Fruit fly (Drosophila melanogaster) whole organism, embryonic: ENCODE measurements around the gene CG34242.

ENCODE experiments used
- ATbp ChIP-seq: fragments of 200-800 bp; sonication (Bioruptor generic); optimal IDR thresholded peaks from 2 replicates; lab custom pipeline; 2017; ENCODE audit warnings: missing biosample characterization, mild to moderate bottlenecking, missing genetic modification characterization, missing genetic modification reagents
- Asciz ChIP-seq: fragments of 200-800 bp; sonication (Bioruptor generic); optimal IDR thresholded peaks from 2 replicates; lab custom pipeline; 2017; ENCODE audit warnings: missing biosample characterization, mild to moderate bottlenecking, missing genetic modification characterization, missing genetic modification reagents
- Blimp-1 ChIP-seq: fragments of 200-800 bp; sonication (Bioruptor generic); optimal IDR thresholded peaks from 3 replicates; lab custom pipeline; 2018; ENCODE audit warnings: missing biosample characterization, missing genetic modification characterization, mild to moderate bottlenecking, moderate library complexity, missing genetic modification reagents
- CG10431 ChIP-seq: fragments of 200-800 bp; sonication (Bioruptor generic); optimal IDR thresholded peaks from 3 replicates; lab custom pipeline; 2018; ENCODE audit warnings: missing biosample characterization, mild to moderate bottlenecking, missing genetic modification characterization
- CG10654 ChIP-seq: fragments of 200-800 bp; sonication (Bioruptor generic); optimal IDR thresholded peaks from 2 replicates; lab custom pipeline; 2016; ENCODE audit warnings: missing biosample characterization, missing genetic modification characterization
- CG12104 ChIP-seq: fragments of 200-800 bp; sonication (Bioruptor generic); optimal IDR thresholded peaks from 3 replicates; lab custom pipeline; 2016; ENCODE audit warnings: missing biosample characterization, missing genetic modification characterization
- CG12219 ChIP-seq: fragments of 200-800 bp; sonication (Bioruptor generic); optimal IDR thresholded peaks from 3 replicates; lab custom pipeline; 2018; ENCODE audit warnings: missing biosample characterization, mild to moderate bottlenecking, missing genetic modification characterization
- CG1233 ChIP-seq: fragments of 200-800 bp; sonication (Bioruptor generic); optimal IDR thresholded peaks from 4 replicates; lab custom pipeline; 2018; ENCODE audit warnings: missing biosample characterization, mild to moderate bottlenecking, missing genetic modification characterization
- CG13624 ChIP-seq: fragments of 200-800 bp; sonication (Bioruptor generic); optimal IDR thresholded peaks from 2 replicates; lab custom pipeline; 2016; ENCODE audit warnings: missing biosample characterization, missing genetic modification characterization
- CG14050 ChIP-seq: fragments of 200-800 bp; sonication (Bioruptor generic); IDR thresholded peaks from 3 replicates; pipeline ENCODE4 v1.3.6; 2022; ENCODE audit warnings: missing biosample characterization, missing genetic modification characterization
- CG15479 ChIP-seq: fragments of 200-800 bp; sonication (Bioruptor generic); optimal IDR thresholded peaks from 3 replicates; lab custom pipeline; 2019; ENCODE audit warnings: missing biosample characterization, mild to moderate bottlenecking, missing genetic modification characterization, moderate library complexity
- CG2120 ChIP-seq: fragments of 200-800 bp; sonication (Bioruptor generic); optimal IDR thresholded peaks from 3 replicates; lab custom pipeline; 2016; ENCODE audit warnings: missing biosample characterization, missing genetic modification characterization
- CG31441 ChIP-seq: fragments of 200-800 bp; sonication (Bioruptor generic); IDR thresholded peaks from 2 replicates; pipeline ENCODE4 v1.3.6; 2022; ENCODE audit warnings: missing biosample characterization, missing genetic modification characterization
- CG32772 ChIP-seq: fragments of 200-800 bp; sonication (Bioruptor generic); IDR thresholded peaks from 2 replicates; pipeline ENCODE4 v1.3.6; 2022; ENCODE audit warnings: missing biosample characterization, missing genetic modification characterization
- CG3995 ChIP-seq: fragments of 200-800 bp; sonication (Bioruptor generic); optimal IDR thresholded peaks from 3 replicates; lab custom pipeline; 2016; ENCODE audit warnings: missing biosample characterization, missing genetic modification characterization
- CG4617 ChIP-seq: fragments of 200-800 bp; sonication (Bioruptor generic); optimal IDR thresholded peaks from 3 replicates; lab custom pipeline; 2016; ENCODE audit warnings: missing biosample characterization, missing genetic modification characterization, borderline replicate concordance
- CG6654 ChIP-seq: fragments of 200-800 bp; sonication (Bioruptor generic); optimal IDR thresholded peaks from 2 replicates; lab custom pipeline; 2017; ENCODE audit warnings: missing biosample characterization, mild to moderate bottlenecking, missing genetic modification characterization
- CG6791 ChIP-seq: fragments of 200-800 bp; sonication (Bioruptor generic); IDR thresholded peaks from 3 replicates; pipeline ENCODE4 v1.3.6; 2022; ENCODE audit warnings: missing biosample characterization, missing genetic modification characterization; ENCODE audit not compliant: partially characterized antibody
- CG7839 ChIP-seq: fragments of 200-800 bp; sonication (Bioruptor generic); optimal IDR thresholded peaks from 3 replicates; lab custom pipeline; 2018; ENCODE audit warnings: missing biosample characterization, mild to moderate bottlenecking, missing genetic modification characterization, moderate library complexity
- CG7987 ChIP-seq: fragments of 200-800 bp; sonication (Bioruptor generic); optimal IDR thresholded peaks from 2 replicates; lab custom pipeline; 2018; ENCODE audit warnings: missing biosample characterization, mild to moderate bottlenecking, missing genetic modification characterization, moderate library complexity
- CG8089 ChIP-seq: fragments of 200-800 bp; sonication (Bioruptor generic); optimal IDR thresholded peaks from 3 replicates; lab custom pipeline; 2016; ENCODE audit warnings: missing biosample characterization, missing genetic modification characterization
- CG8478 ChIP-seq: fragments of >200 bp; optimal IDR thresholded peaks from 2 replicates; lab custom pipeline; 2018
- Camta ChIP-seq: fragments of 200-800 bp; sonication (Bioruptor generic); optimal IDR thresholded peaks from 2 replicates; lab custom pipeline; 2016; ENCODE audit warnings: missing biosample characterization, missing genetic modification characterization
- Dek ChIP-seq: fragments of 200-800 bp; sonication (Bioruptor generic); optimal IDR thresholded peaks from 3 replicates; lab custom pipeline; 2019; ENCODE audit warnings: missing biosample characterization, mild to moderate bottlenecking, missing genetic modification characterization, moderate library complexity
- HHEX ChIP-seq: fragments of 200-800 bp; sonication (Bioruptor generic); optimal IDR thresholded peaks from 3 replicates; lab custom pipeline; 2017; ENCODE audit warnings: missing biosample characterization, mild to moderate bottlenecking, missing genetic modification characterization, missing genetic modification reagents
- HLH4C ChIP-seq: fragments of 200-800 bp; sonication (Bioruptor generic); IDR thresholded peaks from 3 replicates; pipeline ENCODE4 v1.3.6; 2022; ENCODE audit warnings: missing biosample characterization, missing genetic modification characterization; ENCODE audit not compliant: partially characterized antibody
- Lhr ChIP-seq: fragments of 200-800 bp; sonication (Bioruptor generic); optimal IDR thresholded peaks from 3 replicates; lab custom pipeline; 2017; ENCODE audit warnings: mild to moderate bottlenecking, missing biosample characterization, missing genetic modification reagents, missing genetic modification characterization
- Lim3 ChIP-seq: fragments of 200-800 bp; sonication (Bioruptor generic); IDR thresholded peaks from 2 replicates; pipeline ENCODE4 v1.3.6; 2022; ENCODE audit warnings: missing biosample characterization, missing genetic modification characterization
- Rfx ChIP-seq: fragments of 200-800 bp; sonication (Bioruptor generic); IDR thresholded peaks from 2 replicates; pipeline ENCODE4 v1.3.6; 2022; ENCODE audit warnings: missing biosample characterization, missing genetic modification characterization
- Scr ChIP-seq: fragments of 200-800 bp; sonication (Bioruptor generic); IDR thresholded peaks from 2 replicates; pipeline ENCODE4 v1.3.6; 2022; ENCODE audit warnings: missing biosample characterization, missing genetic modification characterization; ENCODE audit not compliant: partially characterized antibody
- Sox102F ChIP-seq: fragments of 200-800 bp; sonication (Bioruptor generic); optimal IDR thresholded peaks from 2 replicates; lab custom pipeline; 2018; ENCODE audit warnings: missing biosample characterization, mild to moderate bottlenecking, missing genetic modification characterization, moderate library complexity
- Stat92E ChIP-seq, 3 experiments: fragments of >200 bp in 2 of 3; fragments of 200-800 bp in 1 of 3; sonication (Bioruptor generic) in 1 of 3; optimal IDR thresholded peaks; 2 replicates each; lab custom pipeline; 2017 to 2019; ENCODE audit warnings: missing biosample characterization in 3 of 3, missing genetic modification characterization in 3 of 3, mild to moderate bottlenecking in 1 of 3, moderate library complexity in 1 of 3
- Usf ChIP-seq: fragments of 200-800 bp; sonication (Bioruptor generic); optimal IDR thresholded peaks from 2 replicates; lab custom pipeline; 2017; ENCODE audit warnings: missing genotype, missing biosample characterization, missing genetic modification characterization
- chm ChIP-seq: fragments of 200-800 bp; sonication (Bioruptor generic); IDR thresholded peaks from 2 replicates; pipeline ENCODE4 v1.3.6; 2022; ENCODE audit warnings: missing biosample characterization, missing genetic modification characterization
- disco-r ChIP-seq: fragments of 200-800 bp; sonication (Bioruptor generic); optimal IDR thresholded peaks from 2 replicates; lab custom pipeline; 2016; ENCODE audit warnings: missing biosample characterization, missing genetic modification characterization
- dmrt99B ChIP-seq: fragments of 200-800 bp; sonication (Bioruptor generic); optimal IDR thresholded peaks from 2 replicates; lab custom pipeline; 2018; ENCODE audit warnings: missing biosample characterization, mild to moderate bottlenecking, missing genetic modification characterization, moderate library complexity
- ems ChIP-seq: fragments of 200-800 bp; sonication (Bioruptor generic); optimal IDR thresholded peaks from 3 replicates; lab custom pipeline; 2016; ENCODE audit warnings: missing biosample characterization, missing genetic modification characterization
- gem ChIP-seq: fragments of 200-800 bp; sonication (Bioruptor generic); optimal IDR thresholded peaks from 2 replicates; lab custom pipeline; 2019; ENCODE audit warnings: missing biosample characterization, mild to moderate bottlenecking, missing genetic modification characterization, moderate library complexity
- gsb-n ChIP-seq: fragments of 200-800 bp; sonication (Bioruptor generic); optimal IDR thresholded peaks from 3 replicates; lab custom pipeline; 2018; ENCODE audit warnings: missing biosample characterization, mild to moderate bottlenecking, missing genetic modification characterization
- insv ChIP-seq, 2 experiments: fragments of 200-800 bp; sonication (Bioruptor generic); optimal IDR thresholded peaks; 3 replicates each; lab custom pipeline; 2016 to 2018; ENCODE audit warnings: missing biosample characterization in 2 of 2, missing genetic modification characterization in 2 of 2
- kni ChIP-seq: fragments of 200-800 bp; sonication (Bioruptor generic); optimal IDR thresholded peaks from 3 replicates; lab custom pipeline; 2017; ENCODE audit warnings: mild to moderate bottlenecking, missing biosample characterization, missing genetic modification reagents, missing genetic modification characterization
- knrl ChIP-seq: fragments of 200-800 bp; sonication (Bioruptor generic); IDR thresholded peaks from 3 replicates; pipeline ENCODE4 v1.3.6; 2022; ENCODE audit warnings: missing biosample characterization, missing genetic modification characterization; ENCODE audit not compliant: partially characterized antibody
- onecut ChIP-seq: fragments of 200-800 bp; sonication (Bioruptor generic); IDR thresholded peaks from 2 replicates; pipeline ENCODE4 v1.3.6; 2022; ENCODE audit warnings: missing biosample characterization, missing genetic modification characterization
- p53 ChIP-seq: fragments of 200-800 bp; sonication (Bioruptor generic); optimal IDR thresholded peaks from 2 replicates; lab custom pipeline; 2016; ENCODE audit warnings: missing biosample characterization, missing genetic modification characterization
- slp2 ChIP-seq: fragments of 200-800 bp; sonication (Bioruptor generic); optimal IDR thresholded peaks from 2 replicates; lab custom pipeline; 2016; ENCODE audit warnings: missing biosample characterization, missing genetic modification characterization
- sr ChIP-seq: fragments of 200-800 bp; sonication (Bioruptor generic); IDR thresholded peaks from 3 replicates; pipeline ENCODE4 v1.3.6; 2022; ENCODE audit warnings: missing biosample characterization, missing genetic modification characterization
- tgo ChIP-seq: fragments of 200-800 bp; sonication (Bioruptor generic); IDR thresholded peaks from 3 replicates; pipeline ENCODE4 v1.3.6; 2022; ENCODE audit warnings: missing biosample characterization, missing genetic modification characterization
- tio ChIP-seq: fragments of 200-800 bp; sonication (Bioruptor generic); optimal IDR thresholded peaks from 2 replicates; lab custom pipeline; 2017; ENCODE audit warnings: missing biosample characterization, missing genetic modification characterization, inconsistent platforms
- unc-4 ChIP-seq: fragments of 200-800 bp; sonication (Bioruptor generic); IDR thresholded peaks from 2 replicates; pipeline ENCODE4 v1.3.6; 2022; ENCODE audit warnings: missing biosample characterization, missing genetic modification characterization; ENCODE audit not compliant: partially characterized antibody
- vvl ChIP-seq: fragments of 200-800 bp; sonication (Bioruptor generic); IDR thresholded peaks from 2 replicates; pipeline ENCODE4 v1.3.6; 2022; ENCODE audit warnings: missing biosample characterization, missing genetic modification characterization

Gene CG34242

DNA sequence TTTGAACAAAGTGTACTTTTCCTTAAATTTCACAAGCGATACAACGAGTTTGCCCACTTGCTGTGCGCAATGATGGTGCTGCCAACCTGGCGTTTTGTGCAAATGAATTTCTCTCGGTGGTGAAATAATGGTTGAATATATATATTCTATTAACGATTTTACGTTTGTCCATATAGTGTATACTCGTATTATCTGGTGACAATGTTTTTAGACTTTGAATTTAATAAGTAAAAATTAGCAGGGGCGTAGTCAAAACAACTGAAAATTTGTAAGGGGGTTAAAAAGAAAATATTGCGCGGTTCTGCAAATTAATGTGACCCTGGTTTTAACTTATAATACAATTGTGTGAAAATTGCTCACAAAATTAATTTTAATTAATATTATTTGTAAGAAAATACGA lies 9.9 kb upstream of the CG34242 start, which contains the start of the genes ver and Gcn5 (continued):
- peak; percentile 96 for TF ChIP-seq CG2120
- TF ChIP-seq HLH4C, result no peak
- peak; percentile 86 for TF ChIP-seq Usf (GFP tag; lab: Kevin White, UChicago)
- TF ChIP-seq onecut, result peak; percentile 84
- TF ChIP-seq CG31441 (GFP tag; lab: Robert Waterston, UW), result peak; percentile 95
- TF ChIP-seq tio (GFP tag; lab: Kevin White, UChicago), result no peak
- peak; percentile 62 for TF ChIP-seq CG10431 (GFP tag; lab: Kevin White, UChicago)
- peak; percentile 91 for TF ChIP-seq dmrt99B (tag; lab: Kevin White, UChicago)
- TF ChIP-seq Asciz, result peak; percentile 87
- peak; percentile 74 for TF ChIP-seq CG4617 (GFP tag; lab: Kevin White, UChicago)
- no peak for TF ChIP-seq knrl (GFP tag; lab: Robert Waterston, UW)
- no peak for TF ChIP-seq CG6791 (GFP tag; lab: Robert Waterston, UW)
- TF ChIP-seq ATbp, result peak; percentile 85
- TF ChIP-seq CG8478 (lab: Kevin White, UChicago), result no peak
- peak; percentile 85 for TF ChIP-seq CG10654 (GFP tag; lab: Kevin White, UChicago)
- peak; percentile 95 for TF ChIP-seq gem (tag; lab: Kevin White, UChicago)
- TF ChIP-seq vvl (GFP tag; lab: Robert Waterston, UW), result peak; percentile 97
- no peak for TF ChIP-seq Scr (GFP tag; lab: Robert Waterston, UW)
- peak; percentile 81 for TF ChIP-seq CG7987
- TF ChIP-seq gsb-n (tag; lab: Kevin White, UChicago), result no peak
- TF ChIP-seq CG12104 (GFP tag; lab: Kevin White, UChicago), result peak; percentile 87
- TF ChIP-seq Dek (tag; lab: Kevin White, UChicago), result peak; percentile 92
- peak; percentile 35 for TF ChIP-seq disco-r (GFP tag; lab: Kevin White, UChicago)
- peak; percentile 66 for TF ChIP-seq slp2
- TF ChIP-seq Lhr, result peak; percentile 69
- peak; percentile 56 for TF ChIP-seq CG15479
- peak; percentile 89 for TF ChIP-seq Blimp-1 (GFP tag; lab: Kevin White, UChicago)
- peak; percentile 95 for TF ChIP-seq Rfx (GFP tag; lab: Robert Waterston, UW)
- TF ChIP-seq CG32772 (GFP tag; lab: Robert Waterston, UW), result peak; percentile 93
- TF ChIP-seq sr (GFP tag; lab: Robert Waterston, UW), result peak; percentile 75; the same call in 2 of the 3 replicates
- TF ChIP-seq chm (GFP tag; lab: Robert Waterston, UW), result peak; percentile 92
- TF ChIP-seq Sox102F (GFP tag; lab: Kevin White, UChicago), result peak; percentile 95
- TF ChIP-seq CG1233 (GFP tag; lab: Kevin White, UChicago), result peak; percentile 90
- TF ChIP-seq CG14050, result peak; percentile 93
- peak; percentile 27 for TF ChIP-seq p53
- peak; percentile 57; the same call in 1 of the 2 replicates for TF ChIP-seq Lim3 (GFP tag; lab: Robert Waterston, UW)
- TF ChIP-seq CG3995 (GFP tag; lab: Kevin White, UChicago), result peak; percentile 66
- TF ChIP-seq CG7839 (tag; lab: Kevin White, UChicago), result peak; percentile 93
- TF ChIP-seq insv (GFP tag; optimal IDR thresholded peaks at IDR 0.05; lab: Kevin White, UChicago), result peak in 1 of 2 experiments; percentile 54
- no peak for TF ChIP-seq unc-4 (GFP tag; lab: Robert Waterston, UW)
- peak; percentile 94 for TF ChIP-seq tgo (GFP tag; lab: Robert Waterston, UW)
- TF ChIP-seq Stat92E (GFP tag; optimal IDR thresholded peaks at IDR 0.05; lab: Kevin White, UChicago), result peak in 1 of 3 experiments; percentile 15
- TF ChIP-seq CG13624 (GFP tag; lab: Kevin White, UChicago), result peak; percentile 85
- TF ChIP-seq HHEX, result peak; percentile 93
- peak; percentile 90 for TF ChIP-seq ems (GFP tag; lab: Kevin White, UChicago)
- peak; percentile 70 for TF ChIP-seq CG8089 (GFP tag; lab: Kevin White, UChicago)
- TF ChIP-seq CG12219 (GFP tag; lab: Kevin White, UChicago), result peak; percentile 83
- TF ChIP-seq kni (GFP tag; lab: Kevin White, UChicago), result no peak
- peak; percentile 80 for TF ChIP-seq Camta (GFP tag; lab: Kevin White, UChicago)
- TF ChIP-seq CG6654 (GFP tag; lab: Kevin White, UChicago), result peak; percentile 75
